Worm (Caenorhabditis elegans): ENCODE measurements around the gene C15C8.6.

- TF ChIP-seq dpff-1 (tag; optimal IDR thresholded peaks at IDR 0.05) (no peak), ets-4 (GFP tag; optimal IDR thresholded peaks at IDR 0.05) (no peak), somi-1 (GFP tag; optimal IDR thresholded peaks at IDR 0.05) (no peak), ztf-22 (GFP tag; optimal IDR thresholded peaks at IDR 0.05) (no peak), F33H1.4 (GFP tag; IDR thresholded peaks at IDR 0.05) (no peak)
Observed at ce11 chrV:12768946-12769345, 17.6 kb upstream of the C15C8.6 start, which contains the start of gene srt-43.

Measured in whole organism, young adult.